Worm (Caenorhabditis elegans) whole organism, dauer: ENCODE data around the gene ule-5.

Experiments used
- unc-62 ChIP-seq: sonication (generic microtip); optimal IDR thresholded peaks from 2 replicates; lab custom pipeline; 2017; ENCODE audit warnings: missing biosample characterization, missing genetic modification reagents, missing genetic modification characterization

The ule-5 gene

ce11 chrX:11878109-11878508 is 4.8 kb upstream of the ule-5 start, which contains the start of gene Y62H9A.2:
Y62H9A.2 (minus strand) TSS chrX:11878209.
- TF ChIP-seq unc-62 (GFP tag; lab: Kevin White, UChicago), result no peak

- no peak for TF ChIP-seq unc-62 (GFP tag; lab: Kevin White, UChicago)
Measured at ce11 chrX:11879871-11880270, 3.1 kb upstream of the ule-5 start, which contains the start of the genes Y62H9A.3 and Y62H9A.4. Y62H9A.3 (minus strand) TSS chrX:11879971. Y62H9A.4 (plus strand) TSS chrX:11880126.

- no peak for TF ChIP-seq unc-62 (GFP tag; lab: Kevin White, UChicago)
Measured at ce11 chrX:11885577-11885976, 2.6 kb downstream of the ule-5 start, which contains the start of gene Y62H9A.7. Y62H9A.7 (minus strand) TSS chrX:11885677.

ce11 chrX:11892328-11892727 is 9.4 kb downstream of the ule-5 start, which contains the start of gene Y62H9A.8:
Y62H9A.8 (minus strand) TSS chrX:11892428.
- no peak for TF ChIP-seq unc-62 (GFP tag; lab: Kevin White, UChicago)

- TF ChIP-seq unc-62 (GFP tag; lab: Kevin White, UChicago), result no peak
Measured at ce11 chrX:11896708-11897107, 13.8 kb downstream of the ule-5 start.

- TF ChIP-seq unc-62 (GFP tag; lab: Kevin White, UChicago), result no peak
Measured at ce11 chrX:11898040-11898439, 15.1 kb downstream of the ule-5 start, which contains the start of gene Y62H9A.9. Y62H9A.9 (minus strand) TSS chrX:11898140.

- no peak for TF ChIP-seq unc-62 (GFP tag; lab: Kevin White, UChicago)
Measured at ce11 chrX:11899031-11899430, 16.1 kb downstream of the ule-5 start.

ce11 chrX:11902661-11903060 is 19.7 kb downstream of the ule-5 start, which contains the start of gene Y62H9A.10:
Y62H9A.10 (minus strand) TSS chrX:11902761.
- TF ChIP-seq unc-62 (GFP tag; lab: Kevin White, UChicago), result no peak

- no peak for TF ChIP-seq unc-62 (GFP tag; lab: Kevin White, UChicago)
Measured at ce11 chrX:11906626-11907025, 23.7 kb downstream of the ule-5 start.

ce11 chrX:11907263-11907662 is 24.3 kb downstream of the ule-5 start, which contains the start of gene Y62H9A.11:
Y62H9A.11 (minus strand) TSS chrX:11907363.
- TF ChIP-seq unc-62 (GFP tag; lab: Kevin White, UChicago), result no peak

- no peak for TF ChIP-seq unc-62 (GFP tag; lab: Kevin White, UChicago)
Measured at ce11 chrX:11908226-11908625, 25.3 kb downstream of the ule-5 start.

ce11 chrX:11909168-11909567 is 26.2 kb downstream of the ule-5 start:
- TF ChIP-seq unc-62 (GFP tag; lab: Kevin White, UChicago), result no peak

ce11 chrX:11910046-11910445 is 27.1 kb downstream of the ule-5 start, which contains the start of gene Y62H9A.15:
Y62H9A.15 (minus strand) TSS chrX:11910145.
- TF ChIP-seq unc-62 (GFP tag; lab: Kevin White, UChicago), result no peak

ce11 chrX:11913824-11914223 is 30.9 kb downstream of the ule-5 start, which contains the start of gene Y62H9A.12:
Y62H9A.12 (plus strand) TSS chrX:11914124.
- no peak for TF ChIP-seq unc-62 (GFP tag; lab: Kevin White, UChicago)

ce11 chrX:11916705-11917104 is 33.8 kb downstream of the ule-5 start, which contains the start of gene Y62H9A.13:
Y62H9A.13 (plus strand) TSS chrX:11917005.
- no peak for TF ChIP-seq unc-62 (GFP tag; lab: Kevin White, UChicago)

- TF ChIP-seq unc-62 (GFP tag; lab: Kevin White, UChicago), result no peak
Measured at ce11 chrX:11917994-11918393, 35.1 kb downstream of the ule-5 start, which contains the start of gene Y62H9A.16. Y62H9A.16 (plus strand) TSS chrX:11918294.

ce11 chrX:11920723-11921283 is 37.9 kb downstream of the ule-5 start, which contains the start of gene Y62H9A.14:
Y62H9A.14 (plus strand) TSS chrX:11921233.
- TF ChIP-seq unc-62 (GFP tag; lab: Kevin White, UChicago), result no peak
